Worm (Caenorhabditis elegans) whole organism, L4 larva: ENCODE measurements around the gene nap-1.

Source experiments
- D1046.2 ChIP-seq: fragments of 200-800 bp; sonication (Bioruptor generic); IDR thresholded peaks from 2 replicates; pipeline ENCODE4 v1.3.6; 2022; ENCODE audit warnings: missing genetic modification characterization, missing compliant biosample characterization
- F10B5.3 ChIP-seq: sonication (generic microtip); optimal IDR thresholded peaks from 2 replicates; lab custom pipeline; 2016; ENCODE audit warnings: mild to moderate bottlenecking, missing genetic modification characterization, missing compliant biosample characterization
- F26F4.8 ChIP-seq: fragments of 200-800 bp; sonication (Bioruptor generic); conservative IDR thresholded peaks from 2 replicates; pipeline ENCODE4 v1.3.6; 2022; ENCODE audit warnings: missing genetic modification characterization, missing compliant biosample characterization
- T20F7.1 ChIP-seq: fragments of 200-800 bp; sonication (Bioruptor generic); optimal IDR thresholded peaks from 2 replicates; lab custom pipeline; 2018; ENCODE audit warnings: mild to moderate bottlenecking, missing genetic modification characterization, missing compliant biosample characterization
- T26A8.4 ChIP-seq: fragments of 200-800 bp; sonication (Bioruptor generic); IDR thresholded peaks from 2 replicates; pipeline ENCODE4 v1.3.6; 2022; ENCODE audit warnings: missing genetic modification characterization, missing compliant biosample characterization
- Y105C5A.15 ChIP-seq: fragments of 200-800 bp; sonication (Bioruptor generic); IDR thresholded peaks from 2 replicates; pipeline ENCODE4 v1.3.6; 2022; ENCODE audit warnings: missing genetic modification characterization, missing compliant biosample characterization
- Y48G9A.11 ChIP-seq: fragments of 200-800 bp; sonication (Bioruptor generic); IDR thresholded peaks from 2 replicates; pipeline ENCODE4 v1.3.6; 2022; ENCODE audit warnings: missing genetic modification reagents, missing genetic modification characterization, missing compliant biosample characterization
- ZK337.2 ChIP-seq: fragments of 200-800 bp; sonication (Bioruptor generic); IDR thresholded peaks from 2 replicates; pipeline ENCODE4 v1.3.6; 2022; ENCODE audit warnings: missing genetic modification reagents, missing genetic modification characterization, missing compliant biosample characterization
- aha-1 ChIP-seq: fragments of 150-350 bp; peaks from one replicate; lab custom pipeline; 2014; ENCODE audit warnings: missing biosample characterization, missing genetic modification characterization
- ama-1 ChIP-seq: fragments of 150-350 bp; optimal IDR thresholded peaks from 2 replicates; lab custom pipeline; 2014; ENCODE audit warnings: inconsistent platforms, mixed read lengths
- attf-4 ChIP-seq: sonication (generic microtip); optimal IDR thresholded peaks from 3 replicates; lab custom pipeline; 2017; ENCODE audit warnings: missing biosample characterization, missing genetic modification characterization
- ceh-20 ChIP-seq: fragments of 200-800 bp; sonication (Bioruptor generic); IDR thresholded peaks from 2 replicates; pipeline ENCODE4 v1.3.6; 2022; ENCODE audit warnings: missing genetic modification reagents, missing genetic modification characterization, missing compliant biosample characterization
- ceh-28 ChIP-seq: fragments of 150-350 bp; optimal IDR thresholded peaks from 2 replicates; lab custom pipeline; 2014; ENCODE audit warnings: missing biosample characterization, missing genetic modification reagents, missing genetic modification characterization
- ceh-82 ChIP-seq: sonication (generic microtip); optimal IDR thresholded peaks from 2 replicates; lab custom pipeline; 2017; ENCODE audit warnings: missing biosample characterization, missing genetic modification characterization
- cey-2 ChIP-seq: sonication (generic microtip); optimal IDR thresholded peaks from 3 replicates; lab custom pipeline; 2017; ENCODE audit warnings: missing genetic modification characterization, mild to moderate bottlenecking, missing compliant biosample characterization, antibody characterized with exemption, borderline replicate concordance; ENCODE audit not compliant: insufficient read depth
- ctbp-1 ChIP-seq: fragments of 200-800 bp; sonication (Bioruptor generic); IDR thresholded peaks from 2 replicates; pipeline ENCODE4 v1.3.6; 2022; ENCODE audit warnings: missing genetic modification reagents, missing genetic modification characterization, missing compliant biosample characterization
- daf-12 ChIP-seq: fragments of 150-350 bp; optimal IDR thresholded peaks from 2 replicates; lab custom pipeline; 2014; ENCODE audit warnings: missing biosample characterization, missing genetic modification reagents, missing genetic modification characterization
- dmd-6 ChIP-seq: fragments of 200-800 bp; sonication (Bioruptor generic); IDR thresholded peaks from 2 replicates; pipeline ENCODE4 v1.3.6; 2022; ENCODE audit warnings: missing genetic modification reagents, missing genetic modification characterization, missing compliant biosample characterization
- dmd-8 ChIP-seq: fragments of 200-800 bp; sonication (Bioruptor generic); IDR thresholded peaks from 2 replicates; pipeline ENCODE4 v1.3.6; 2022; ENCODE audit warnings: missing genetic modification characterization, missing compliant biosample characterization
- dpl-1 ChIP-seq: fragments of 150-350 bp; optimal IDR thresholded peaks from 2 replicates; lab custom pipeline; 2014; ENCODE audit warnings: missing biosample characterization, missing genetic modification reagents, missing genetic modification characterization
- fos-1 ChIP-seq: fragments of 150-350 bp; optimal IDR thresholded peaks from 2 replicates; lab custom pipeline; 2014; ENCODE audit warnings: missing biosample characterization, missing genetic modification characterization
- hif-1 ChIP-seq, 2 experiments: sonication (generic microtip); optimal IDR thresholded peaks; 2 replicates each; lab custom pipeline; 2016 to 2017; ENCODE audit warnings: missing compliant biosample characterization in 2 of 2, missing genetic modification characterization in 2 of 2, missing genetic modification reagents in 2 of 2, missing genotype in 2 of 2, mild to moderate bottlenecking in 1 of 2
- hlh-30 ChIP-seq: sonication (generic microtip); optimal IDR thresholded peaks from 2 replicates; lab custom pipeline; 2017; ENCODE audit warnings: antibody characterized with exemption, mild to moderate bottlenecking, missing genetic modification characterization, missing compliant biosample characterization; ENCODE audit not compliant: insufficient read depth
- lim-7 ChIP-seq: fragments of 200-800 bp; sonication (Bioruptor generic); IDR thresholded peaks from 2 replicates; pipeline ENCODE4 v1.3.6; 2022; ENCODE audit warnings: missing genetic modification characterization, missing compliant biosample characterization
- lin-38 ChIP-seq: fragments of 200-800 bp; sonication (Bioruptor generic); IDR thresholded peaks from 2 replicates; pipeline ENCODE4 v1.3.6; 2022; ENCODE audit warnings: missing genetic modification reagents, missing genetic modification characterization, missing compliant biosample characterization
- madf-5 ChIP-seq, 2 experiments: fragments of 200-800 bp; sonication (Bioruptor generic); IDR thresholded peaks; 2 replicates each; pipeline ENCODE4 v1.3.6; 2022; ENCODE audit warnings: missing compliant biosample characterization in 2 of 2, missing genetic modification characterization in 2 of 2
- madf-9 ChIP-seq: fragments of 200-800 bp; sonication (Bioruptor generic); conservative IDR thresholded peaks from 2 replicates; pipeline ENCODE4 v1.3.6; 2022; ENCODE audit warnings: missing genetic modification reagents, missing genetic modification characterization, missing compliant biosample characterization
- mes-2 ChIP-seq: sonication (generic microtip); optimal IDR thresholded peaks from 2 replicates; lab custom pipeline; 2016; ENCODE audit warnings: missing genotype, mild to moderate bottlenecking, missing genetic modification characterization, missing compliant biosample characterization; ENCODE audit not compliant: poor library complexity, severe bottlenecking
- mxl-2 ChIP-seq: fragments of 200-800 bp; sonication (Bioruptor generic); conservative IDR thresholded peaks from 2 replicates; pipeline ENCODE4 v1.3.6; 2022; ENCODE audit warnings: missing genetic modification reagents, missing genetic modification characterization, missing compliant biosample characterization
- mxl-3 ChIP-seq: fragments of 200-800 bp; sonication (Bioruptor generic); optimal IDR thresholded peaks from 2 replicates; lab custom pipeline; 2018; ENCODE audit warnings: mild to moderate bottlenecking, missing genetic modification characterization, missing compliant biosample characterization
- nhr-102 ChIP-seq: sonication (generic microtip); optimal IDR thresholded peaks from 2 replicates; lab custom pipeline; 2016; ENCODE audit warnings: mild to moderate bottlenecking, missing genetic modification characterization, moderate library complexity, missing compliant biosample characterization
- nhr-28 ChIP-seq: fragments of 150-350 bp; optimal IDR thresholded peaks from 2 replicates; lab custom pipeline; 2014; ENCODE audit warnings: missing biosample characterization, missing genetic modification characterization
- nhr-41 ChIP-seq: fragments of 200-800 bp; sonication (Bioruptor generic); IDR thresholded peaks from 2 replicates; pipeline ENCODE4 v1.3.6; 2022; ENCODE audit warnings: missing genetic modification reagents, missing genetic modification characterization, missing compliant biosample characterization
- nhr-48 ChIP-seq: sonication (generic microtip); optimal IDR thresholded peaks from 2 replicates; lab custom pipeline; 2016; ENCODE audit warnings: mild to moderate bottlenecking, missing genetic modification characterization, missing compliant biosample characterization
- nhr-76 ChIP-seq: fragments of 150-350 bp; optimal IDR thresholded peaks from 2 replicates; lab custom pipeline; 2014; ENCODE audit warnings: missing biosample characterization, missing genetic modification characterization
- nhr-77 ChIP-seq: fragments of 150-350 bp; optimal IDR thresholded peaks from 2 replicates; lab custom pipeline; 2014; ENCODE audit warnings: missing biosample characterization, missing genetic modification characterization
- php-3 ChIP-seq: fragments of 200-800 bp; sonication (Bioruptor generic); IDR thresholded peaks from 2 replicates; pipeline ENCODE4 v1.3.6; 2022; ENCODE audit warnings: missing genetic modification reagents, missing genetic modification characterization, missing compliant biosample characterization
- pqm-1 ChIP-seq: sonication (generic microtip); optimal IDR thresholded peaks from 2 replicates; lab custom pipeline; 2017; ENCODE audit warnings: missing biosample characterization, missing genetic modification characterization
- rbr-2 ChIP-seq: sonication (generic microtip); optimal IDR thresholded peaks from 2 replicates; lab custom pipeline; 2016; ENCODE audit warnings: missing genotype, missing genetic modification characterization, missing compliant biosample characterization
- saeg-2 ChIP-seq: fragments of 200-800 bp; sonication (Bioruptor generic); IDR thresholded peaks from 2 replicates; pipeline ENCODE4 v1.3.6; 2022; ENCODE audit warnings: missing genetic modification reagents, missing genetic modification characterization, missing compliant biosample characterization
- spr-1 ChIP-seq: sonication (generic microtip); optimal IDR thresholded peaks from 2 replicates; lab custom pipeline; 2016; ENCODE audit warnings: mild to moderate bottlenecking, missing genetic modification characterization, missing compliant biosample characterization
- spr-3 ChIP-seq: fragments of 200-800 bp; sonication (Bioruptor generic); optimal IDR thresholded peaks from 2 replicates; lab custom pipeline; 2018; ENCODE audit warnings: mild to moderate bottlenecking, missing genetic modification characterization, missing compliant biosample characterization
- tra-1 ChIP-seq: fragments of 200-800 bp; sonication (Bioruptor generic); IDR thresholded peaks from 2 replicates; pipeline ENCODE4 v1.3.6; 2022; ENCODE audit warnings: missing genetic modification reagents, missing genetic modification characterization, missing compliant biosample characterization
- unc-39 ChIP-seq: sonication (generic microtip); optimal IDR thresholded peaks from 2 replicates; lab custom pipeline; 2017; ENCODE audit warnings: missing biosample characterization, missing genetic modification characterization
- unc-62 ChIP-seq, 3 experiments: fragments of 150-350 bp in 1 of 3; sonication (generic microtip); optimal IDR thresholded peaks in 2 of 3; peaks in 1 of 3; 1 replicate in 1 of 3; 2 replicates in 2 of 3; lab custom pipeline; 2014 to 2017; ENCODE audit warnings: missing biosample characterization in 3 of 3, missing genetic modification characterization in 3 of 3, missing genetic modification reagents in 3 of 3, missing genotype in 1 of 3
- vab-7 ChIP-seq: fragments of 200-800 bp; sonication (Bioruptor generic); IDR thresholded peaks from 2 replicates; pipeline ENCODE4 v1.3.6; 2022; ENCODE audit warnings: missing genetic modification reagents, missing genetic modification characterization, missing compliant biosample characterization
- zip-11 ChIP-seq: fragments of 200-800 bp; sonication (Bioruptor generic); IDR thresholded peaks from 2 replicates; pipeline ENCODE4 v1.3.6; 2022; ENCODE audit warnings: missing genetic modification characterization, missing compliant biosample characterization
- zip-2 ChIP-seq: fragments of 150-350 bp; optimal IDR thresholded peaks from 2 replicates; lab custom pipeline; 2014; ENCODE audit warnings: missing biosample characterization, missing genetic modification characterization

Gene nap-1

DNA sequence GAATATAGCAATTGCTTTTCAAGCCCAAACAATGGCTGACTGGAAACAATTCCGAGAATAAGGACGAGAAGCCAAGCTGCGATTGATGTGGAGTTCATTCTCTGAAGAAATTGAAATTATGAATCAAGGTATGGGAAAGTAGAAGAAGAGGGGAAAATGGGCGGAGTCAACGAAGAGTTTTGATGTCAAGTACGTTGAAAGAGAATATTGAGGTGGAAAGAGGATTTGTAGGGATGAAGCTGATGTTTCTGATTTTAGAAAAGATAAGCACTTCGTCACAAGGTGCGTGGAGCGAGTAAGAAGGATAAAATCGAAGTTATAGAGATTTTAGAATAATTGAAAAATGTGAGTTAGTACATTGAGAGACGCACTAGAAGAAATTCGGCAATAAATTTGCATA, 3.6 kb upstream of the nap-1 start, which contains the start of gene D2096.9:
D2096.9 (minus strand) TSS at position 101 of the 400 bp plus-strand sequence.
- TF ChIP-seq nhr-41 (GFP tag; lab: Robert Waterston, UW) (no peak), unc-62 (GFP tag; optimal IDR thresholded peaks at IDR 0.05 in 1 of 2; lab: Kevin White, UChicago) (peak in 1 of 2 experiments; percentile 52), unc-62 (tag; optimal IDR thresholded peaks at IDR 0.05; lab: Kevin White, UChicago) (no peak)

DNA sequence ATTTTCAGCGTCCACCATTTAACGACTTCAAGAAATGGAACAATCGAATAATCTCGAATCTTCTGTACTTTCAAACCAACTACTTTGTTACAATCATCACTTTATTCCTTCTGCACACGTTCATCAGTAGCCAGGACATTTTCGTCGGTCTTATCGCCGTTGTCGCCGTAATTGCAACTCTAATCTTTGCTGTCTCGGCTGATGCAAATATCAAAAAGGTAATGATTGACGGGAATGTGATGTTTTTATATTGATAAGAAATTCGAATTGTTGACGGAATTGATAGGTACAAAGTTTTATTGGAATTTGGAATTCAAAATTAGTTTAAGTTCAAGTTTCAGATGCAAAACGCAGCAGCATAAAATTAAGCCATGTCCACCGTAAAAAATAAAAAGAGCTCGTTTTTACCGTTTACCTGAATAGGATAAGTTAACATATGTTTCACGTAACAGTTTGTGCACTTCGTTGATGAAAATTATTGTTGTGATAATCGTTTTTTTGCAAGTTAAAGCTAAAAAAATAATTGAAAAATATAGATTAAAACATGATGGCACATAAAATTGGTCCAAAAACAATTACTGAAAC, 1.2 kb upstream of the nap-1 start:
- TF ChIP-seq zip-2 (tag; lab: Kevin White, UChicago) (no peak), T20F7.1 (GFP tag; lab: Kevin White, UChicago) (peak; percentile 33), pqm-1 (tag; lab: Kevin White, UChicago) (peak; percentile 92), aha-1 (tag; lab: Kevin White, UChicago) (peak; percentile 9), ama-1 (lab: Kevin White, UChicago) (no peak), nhr-77 (tag; lab: Kevin White, UChicago) (peak; percentile 41), daf-12 (tag; lab: Kevin White, UChicago) (no peak), F26F4.8 (GFP tag; lab: Robert Waterston, UW) (no peak), saeg-2 (GFP tag; lab: Robert Waterston, UW) (no peak), Y48G9A.11 (GFP tag; lab: Robert Waterston, UW) (no peak), ceh-28 (tag; lab: Kevin White, UChicago) (no peak), zip-11 (no peak), dmd-6 (GFP tag; lab: Robert Waterston, UW) (peak; percentile 94), F10B5.3 (tag; lab: Kevin White, UChicago) (no peak), fos-1 (tag; lab: Kevin White, UChicago) (no peak), mxl-2 (GFP tag; lab: Robert Waterston, UW) (no peak), unc-62 (GFP tag; optimal IDR thresholded peaks at IDR 0.05 in 1 of 2; lab: Kevin White, UChicago) (peak; percentile 47 to 93), unc-62 (tag; optimal IDR thresholded peaks at IDR 0.05; lab: Kevin White, UChicago) (no peak), php-3 (GFP tag; lab: Robert Waterston, UW) (peak; percentile 89), spr-1 (tag; lab: Kevin White, UChicago) (no peak), lim-7 (no peak), rbr-2 (no peak), hif-1 (tag; optimal IDR thresholded peaks at IDR 0.05; lab: Kevin White, UChicago) (no peak), nhr-76 (tag; lab: Kevin White, UChicago) (no peak), madf-5 (GFP tag; IDR thresholded peaks at IDR 0.05; lab: Robert Waterston, UW) (no peak), ctbp-1 (GFP tag; lab: Robert Waterston, UW) (no peak), mes-2 (tag; lab: Kevin White, UChicago) (no peak), D1046.2 (GFP tag; lab: Robert Waterston, UW) (no peak), ceh-20 (GFP tag; lab: Robert Waterston, UW) (no peak), cey-2 (no peak), dpl-1 (GFP tag; lab: Kevin White, UChicago) (no peak), nhr-102 (tag; lab: Kevin White, UChicago) (peak; percentile 11), lin-38 (GFP tag; lab: Robert Waterston, UW) (no peak), ceh-82 (tag; lab: Kevin White, UChicago) (no peak), nhr-28 (peak; percentile 73), T26A8.4 (no peak), vab-7 (GFP tag; lab: Robert Waterston, UW) (no peak), tra-1 (GFP tag; lab: Robert Waterston, UW) (peak; percentile 79; the same call in 1 of the 2 replicates), dmd-8 (no peak), mxl-3 (peak; percentile 21), nhr-48 (tag; lab: Kevin White, UChicago) (peak; percentile 21), ZK337.2 (no peak), hlh-30 (no peak), unc-39 (tag; lab: Kevin White, UChicago) (no peak), attf-4 (tag; lab: Kevin White, UChicago) (no peak), spr-3 (GFP tag; lab: Kevin White, UChicago) (no peak), Y105C5A.15 (GFP tag; lab: Robert Waterston, UW) (no peak), madf-9 (no peak)
